Fruit fly (Drosophila melanogaster) whole organism, embryonic: ENCODE results near the gene Cdc5.

Experiments used
- CG10959 ChIP-seq: fragments of 200-800 bp; sonication (Bioruptor generic); IDR thresholded peaks from 2 replicates; pipeline ENCODE4 v1.3.6; 2022; ENCODE audit warnings: missing biosample characterization, missing genetic modification characterization
- CG12155 ChIP-seq: fragments of 200-800 bp; sonication (Bioruptor generic); optimal IDR thresholded peaks from 3 replicates; lab custom pipeline; 2016; ENCODE audit warnings: missing biosample characterization, missing genetic modification characterization
- CG16813 ChIP-seq: fragments of 200-800 bp; sonication (Bioruptor generic); IDR thresholded peaks from 3 replicates; pipeline ENCODE4 v1.3.6; 2022; ENCODE audit warnings: missing biosample characterization, missing genetic modification characterization; ENCODE audit not compliant: partially characterized antibody
- CG2678 ChIP-seq: fragments of 200-800 bp; sonication (Bioruptor generic); optimal IDR thresholded peaks from 3 replicates; lab custom pipeline; 2019; ENCODE audit warnings: missing biosample characterization, mild to moderate bottlenecking, missing genetic modification characterization, moderate library complexity
- CG4360 ChIP-seq: fragments of 200-800 bp; sonication (Bioruptor generic); IDR thresholded peaks from 2 replicates; pipeline ENCODE4 v1.3.6; 2022; ENCODE audit warnings: missing biosample characterization, missing genetic modification characterization
- CG43689 ChIP-seq: fragments of 200-800 bp; sonication (Bioruptor generic); IDR thresholded peaks from 2 replicates; pipeline ENCODE4 v1.3.6; 2022; ENCODE audit warnings: missing biosample characterization, missing genetic modification characterization
- CG6791 ChIP-seq: fragments of 200-800 bp; sonication (Bioruptor generic); IDR thresholded peaks from 3 replicates; pipeline ENCODE4 v1.3.6; 2022; ENCODE audit warnings: missing biosample characterization, missing genetic modification characterization; ENCODE audit not compliant: partially characterized antibody
- Hr39 ChIP-seq: fragments of >200 bp; optimal IDR thresholded peaks from 2 replicates; lab custom pipeline; 2017
- ara ChIP-seq: fragments of 200-800 bp; sonication (Bioruptor generic); IDR thresholded peaks from 2 replicates; pipeline ENCODE4 v1.3.6; 2022; ENCODE audit warnings: missing biosample characterization, missing genetic modification characterization
- lilli ChIP-seq: fragments of 200-800 bp; sonication (Bioruptor generic); optimal IDR thresholded peaks from 3 replicates; lab custom pipeline; 2016; ENCODE audit warnings: missing biosample characterization, missing genetic modification characterization
- maf-S ChIP-seq: fragments of 200-800 bp; sonication (Bioruptor generic); optimal IDR thresholded peaks from 2 replicates; lab custom pipeline; 2016; ENCODE audit warnings: missing biosample characterization, missing genetic modification characterization
- stc ChIP-seq: fragments of 200-800 bp; sonication (Bioruptor generic); IDR thresholded peaks from 2 replicates; pipeline ENCODE4 v1.3.6; 2022; ENCODE audit warnings: missing biosample characterization, missing genetic modification characterization

DNA sequence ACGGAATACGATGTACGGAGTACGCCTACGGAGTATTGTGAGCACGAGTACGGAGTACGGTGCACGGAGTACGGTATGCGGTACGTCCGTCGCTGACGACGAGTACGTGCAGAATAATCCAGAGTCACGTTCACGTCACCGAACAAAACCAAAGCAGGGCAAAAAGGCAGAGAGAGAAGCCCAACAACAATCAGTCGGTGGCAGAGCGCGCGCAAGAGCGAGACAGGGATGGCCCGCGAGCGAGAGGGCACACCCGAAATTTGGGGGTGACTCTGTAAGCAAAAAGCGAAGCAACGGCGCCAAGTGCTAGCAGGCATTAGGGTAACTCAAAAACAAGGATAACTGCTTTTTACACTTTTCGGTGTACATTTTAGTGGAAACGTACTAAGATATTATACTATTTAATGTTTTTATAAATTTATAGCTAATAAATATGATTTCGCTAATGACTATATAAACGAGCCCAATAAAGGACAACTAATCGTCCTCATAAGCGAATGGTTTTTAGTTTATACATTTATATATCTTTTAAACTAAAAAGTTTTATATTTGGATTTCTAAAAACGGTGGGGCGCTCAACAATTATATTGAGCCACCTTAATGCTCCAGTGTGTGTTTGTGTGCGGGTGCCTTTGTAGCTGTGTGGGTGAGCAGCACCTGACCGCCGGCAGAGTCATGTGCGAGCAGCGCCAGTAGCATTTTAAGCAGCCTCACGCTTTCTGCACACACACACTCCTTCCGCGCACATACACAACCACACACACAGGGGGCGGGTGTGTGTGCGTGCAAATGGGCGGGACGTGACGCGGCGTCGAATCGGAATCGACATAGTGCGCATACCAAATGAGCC is 16.3 kb upstream of the Cdc5 start:
- TF ChIP-seq stc (GFP tag; lab: Robert Waterston, UW) (peak; percentile 78), CG16813 (no peak), CG2678 (peak; percentile 97), CG10959 (GFP tag; lab: Robert Waterston, UW) (peak; percentile 70), CG4360 (GFP tag; lab: Robert Waterston, UW) (peak; percentile 91), CG43689 (GFP tag; lab: Robert Waterston, UW) (no peak), Hr39 (lab: Kevin White, UChicago) (no peak), lilli (peak; percentile 69), CG12155 (GFP tag; lab: Kevin White, UChicago) (peak; percentile 79), CG6791 (GFP tag; lab: Robert Waterston, UW) (no peak), ara (GFP tag; lab: Robert Waterston, UW) (peak; percentile 66), maf-S (GFP tag; lab: Kevin White, UChicago) (no peak)
